Fruit fly (Drosophila melanogaster) whole organism, embryonic: ENCODE measurements around the gene Rpp30.

Source experiments
- Ada2b ChIP-seq: fragments of 200-800 bp; sonication (Bioruptor generic); IDR thresholded peaks from 2 replicates; pipeline ENCODE4 v1.3.6; 2022; ENCODE audit warnings: missing biosample characterization, missing genetic modification characterization
- Atf6 ChIP-seq: fragments of 200-800 bp; sonication (Bioruptor generic); IDR thresholded peaks from 2 replicates; pipeline ENCODE4 v1.3.6; 2022; ENCODE audit warnings: missing biosample characterization, missing genetic modification characterization
- CG10366 ChIP-seq: fragments of 200-800 bp; sonication (Bioruptor generic); IDR thresholded peaks from 2 replicates; pipeline ENCODE4 v1.3.6; 2022; ENCODE audit warnings: missing biosample characterization, missing genetic modification characterization
- CG11695 ChIP-seq: fragments of 200-800 bp; sonication (Bioruptor generic); IDR thresholded peaks from 3 replicates; pipeline ENCODE4 v1.3.6; 2022; ENCODE audit warnings: missing biosample characterization, missing genetic modification characterization
- CG12155 ChIP-seq: fragments of 200-800 bp; sonication (Bioruptor generic); optimal IDR thresholded peaks from 3 replicates; lab custom pipeline; 2016; ENCODE audit warnings: missing biosample characterization, missing genetic modification characterization
- CG12391 ChIP-seq: fragments of 200-800 bp; sonication (Bioruptor generic); optimal IDR thresholded peaks from 3 replicates; lab custom pipeline; 2018; ENCODE audit warnings: missing biosample characterization, mild to moderate bottlenecking, missing genetic modification characterization, moderate library complexity
- CG13287 ChIP-seq: fragments of 200-800 bp; sonication (Bioruptor generic); IDR thresholded peaks from 2 replicates; pipeline ENCODE4 v1.3.6; 2022; ENCODE audit warnings: missing biosample characterization, missing genetic modification characterization; ENCODE audit not compliant: partially characterized antibody
- CG13624 ChIP-seq: fragments of 200-800 bp; sonication (Bioruptor generic); optimal IDR thresholded peaks from 2 replicates; lab custom pipeline; 2016; ENCODE audit warnings: missing biosample characterization, missing genetic modification characterization
- CG14860 ChIP-seq: fragments of 200-800 bp; sonication (Bioruptor generic); IDR thresholded peaks from 3 replicates; pipeline ENCODE4 v1.3.6; 2022; ENCODE audit warnings: missing biosample characterization, missing genetic modification characterization; ENCODE audit not compliant: partially characterized antibody
- CG15479 ChIP-seq: fragments of 200-800 bp; sonication (Bioruptor generic); optimal IDR thresholded peaks from 3 replicates; lab custom pipeline; 2019; ENCODE audit warnings: missing biosample characterization, mild to moderate bottlenecking, missing genetic modification characterization, moderate library complexity
- CG1602 ChIP-seq: fragments of 200-800 bp; sonication (Bioruptor generic); optimal IDR thresholded peaks from 3 replicates; lab custom pipeline; 2016; ENCODE audit warnings: missing biosample characterization, missing genetic modification characterization
- CG1603 ChIP-seq: fragments of 200-800 bp; sonication (Bioruptor generic); optimal IDR thresholded peaks from 2 replicates; lab custom pipeline; 2019; ENCODE audit warnings: missing biosample characterization, mild to moderate bottlenecking, missing genetic modification characterization, moderate library complexity
- CG1647 ChIP-seq: fragments of 200-800 bp; sonication (Bioruptor generic); optimal IDR thresholded peaks from 3 replicates; lab custom pipeline; 2016; ENCODE audit warnings: missing biosample characterization, missing genetic modification characterization
- CG16813 ChIP-seq: fragments of 200-800 bp; sonication (Bioruptor generic); IDR thresholded peaks from 3 replicates; pipeline ENCODE4 v1.3.6; 2022; ENCODE audit warnings: missing biosample characterization, missing genetic modification characterization; ENCODE audit not compliant: partially characterized antibody
- CG17361 ChIP-seq: fragments of 200-800 bp; sonication (Bioruptor generic); IDR thresholded peaks from 3 replicates; pipeline ENCODE4 v1.3.6; 2022; ENCODE audit warnings: missing biosample characterization, missing genetic modification characterization
- CG2199 ChIP-seq: fragments of 200-800 bp; sonication (Bioruptor generic); IDR thresholded peaks from 3 replicates; pipeline ENCODE4 v1.3.6; 2022; ENCODE audit warnings: missing biosample characterization, missing genetic modification characterization
- CG3163 ChIP-seq: fragments of 200-800 bp; sonication (Bioruptor generic); optimal IDR thresholded peaks from 3 replicates; lab custom pipeline; 2016; ENCODE audit warnings: missing biosample characterization, missing genetic modification characterization
- CG4328 ChIP-seq: fragments of 200-800 bp; sonication (Bioruptor generic); optimal IDR thresholded peaks from 3 replicates; lab custom pipeline; 2017; ENCODE audit warnings: missing biosample characterization, missing genetic modification reagents, missing genetic modification characterization
- CG4854 ChIP-seq: fragments of 200-800 bp; sonication (Bioruptor generic); optimal IDR thresholded peaks from 2 replicates; lab custom pipeline; 2016; ENCODE audit warnings: missing biosample characterization, missing genetic modification characterization, inconsistent platforms
- CG6689 ChIP-seq: fragments of 200-800 bp; sonication (Bioruptor generic); IDR thresholded peaks from 2 replicates; pipeline ENCODE4 v1.3.6; 2022; ENCODE audit warnings: missing biosample characterization, missing genetic modification characterization
- CG7786 ChIP-seq: fragments of 200-800 bp; sonication (Bioruptor generic); optimal IDR thresholded peaks from 2 replicates; lab custom pipeline; 2016; ENCODE audit warnings: missing biosample characterization, missing genetic modification characterization
- CG9609 ChIP-seq: fragments of 200-800 bp; sonication (Bioruptor generic); optimal IDR thresholded peaks from 3 replicates; lab custom pipeline; 2016; ENCODE audit warnings: missing biosample characterization, missing genetic modification characterization
- CrebB ChIP-seq: fragments of 200-800 bp; sonication (Bioruptor generic); optimal IDR thresholded peaks from 3 replicates; lab custom pipeline; 2018; ENCODE audit warnings: missing biosample characterization, mild to moderate bottlenecking, missing genetic modification characterization
- Dbx ChIP-seq: fragments of 200-800 bp; sonication (Bioruptor generic); IDR thresholded peaks from 3 replicates; pipeline ENCODE4 v1.3.6; 2022; ENCODE audit warnings: missing biosample characterization, missing genetic modification characterization
- Dp ChIP-seq: fragments of 200-800 bp; sonication (Bioruptor generic); optimal IDR thresholded peaks from 2 replicates; lab custom pipeline; 2018; ENCODE audit warnings: missing biosample characterization, mild to moderate bottlenecking, missing genetic modification characterization, moderate library complexity
- Ets65A ChIP-seq: fragments of 200-800 bp; sonication (Bioruptor generic); peaks from one replicate; lab custom pipeline; 2016; ENCODE audit warnings: missing biosample characterization, missing genetic modification characterization
- Gug ChIP-seq: fragments of 200-800 bp; sonication (Bioruptor generic); IDR thresholded peaks from 4 replicates; pipeline ENCODE4 v1.3.6; 2022; ENCODE audit warnings: missing biosample characterization, missing genetic modification characterization
- HLH54F ChIP-seq: fragments of 200-800 bp; sonication (Bioruptor generic); optimal IDR thresholded peaks from 3 replicates; lab custom pipeline; 2016; ENCODE audit warnings: missing biosample characterization, missing genetic modification characterization
- Hmr ChIP-seq: fragments of 200-800 bp; sonication (Bioruptor generic); optimal IDR thresholded peaks from 3 replicates; lab custom pipeline; 2017; ENCODE audit warnings: mild to moderate bottlenecking, missing biosample characterization, missing genetic modification reagents, missing genetic modification characterization
- Hr39 ChIP-seq: fragments of >200 bp; optimal IDR thresholded peaks from 2 replicates; lab custom pipeline; 2017
- Mad ChIP-seq: fragments of 200-800 bp; sonication (Bioruptor generic); optimal IDR thresholded peaks from 2 replicates; lab custom pipeline; 2016; ENCODE audit warnings: missing biosample characterization, missing genetic modification characterization
- NC2α ChIP-seq: fragments of 200-800 bp; sonication (Bioruptor generic); optimal IDR thresholded peaks from 2 replicates; lab custom pipeline; 2016; ENCODE audit warnings: missing biosample characterization, missing genetic modification characterization
- Nf-YC ChIP-seq: fragments of 200-800 bp; optimal IDR thresholded peaks from 3 replicates; lab custom pipeline; 2019; ENCODE audit warnings: missing biosample characterization, mild to moderate bottlenecking, missing genetic modification characterization, moderate library complexity
- NfI ChIP-seq: fragments of 200-800 bp; sonication (Bioruptor generic); optimal IDR thresholded peaks from 3 replicates; lab custom pipeline; 2018; ENCODE audit warnings: missing biosample characterization, mild to moderate bottlenecking, missing genetic modification characterization, moderate library complexity
- Pdp1 ChIP-seq, 2 experiments: fragments of 200-800 bp; sonication (Bioruptor generic); optimal IDR thresholded peaks; 3 replicates each; lab custom pipeline; 2016; ENCODE audit warnings: missing biosample characterization in 2 of 2, missing genetic modification characterization in 2 of 2, mild to moderate bottlenecking in 1 of 2, moderate library complexity in 1 of 2
- Rfx ChIP-seq: fragments of 200-800 bp; sonication (Bioruptor generic); IDR thresholded peaks from 2 replicates; pipeline ENCODE4 v1.3.6; 2022; ENCODE audit warnings: missing biosample characterization, missing genetic modification characterization
- amos ChIP-seq: fragments of 200-800 bp; sonication (Bioruptor generic); IDR thresholded peaks from 2 replicates; pipeline ENCODE4 v1.3.6; 2022; ENCODE audit warnings: missing biosample characterization, missing genetic modification characterization; ENCODE audit not compliant: partially characterized antibody
- bbx ChIP-seq: fragments of 200-800 bp; sonication (Bioruptor generic); IDR thresholded peaks from 2 replicates; pipeline ENCODE4 v1.3.6; 2022; ENCODE audit warnings: missing biosample characterization, missing genetic modification characterization; ENCODE audit not compliant: partially characterized antibody
- chif ChIP-seq, 2 experiments: fragments of 200-800 bp; sonication (Bioruptor generic); optimal IDR thresholded peaks; 3 replicates each; lab custom pipeline; 2016; ENCODE audit warnings: missing biosample characterization in 2 of 2, missing genetic modification characterization in 2 of 2
- ems ChIP-seq: fragments of 200-800 bp; sonication (Bioruptor generic); optimal IDR thresholded peaks from 3 replicates; lab custom pipeline; 2016; ENCODE audit warnings: missing biosample characterization, missing genetic modification characterization
- gt ChIP-seq: fragments of 200-800 bp; sonication (Bioruptor generic); IDR thresholded peaks from 2 replicates; pipeline ENCODE4 v1.3.6; 2022; ENCODE audit warnings: missing biosample characterization, missing genetic modification characterization
- pros ChIP-seq: fragments of 200-800 bp; sonication (Bioruptor generic); optimal IDR thresholded peaks from 3 replicates; lab custom pipeline; 2019; ENCODE audit warnings: missing biosample characterization, mild to moderate bottlenecking, missing genetic modification characterization, moderate library complexity
- run ChIP-seq: fragments of 200-800 bp; sonication (Bioruptor generic); optimal IDR thresholded peaks from 3 replicates; lab custom pipeline; 2018; ENCODE audit warnings: missing biosample characterization, mild to moderate bottlenecking, missing genetic modification characterization
- shn ChIP-seq: fragments of 200-800 bp; sonication (Bioruptor generic); optimal IDR thresholded peaks from 3 replicates; lab custom pipeline; 2016; ENCODE audit warnings: missing biosample characterization, missing genetic modification characterization
- slbo ChIP-seq: fragments of 200-800 bp; sonication (Bioruptor generic); IDR thresholded peaks from 2 replicates; pipeline ENCODE4 v1.3.6; 2022; ENCODE audit warnings: missing biosample characterization, missing genetic modification characterization
- tap ChIP-seq: fragments of 200-800 bp; optimal IDR thresholded peaks from 3 replicates; lab custom pipeline; 2019; ENCODE audit warnings: missing biosample characterization, mild to moderate bottlenecking, missing genetic modification characterization, moderate library complexity
- trem ChIP-seq: fragments of 200-800 bp; optimal IDR thresholded peaks from 3 replicates; lab custom pipeline; 2019; ENCODE audit warnings: missing biosample characterization, mild to moderate bottlenecking, missing genetic modification characterization, moderate library complexity
- twi ChIP-seq: fragments of 200-800 bp; optimal IDR thresholded peaks from 2 replicates; lab custom pipeline; 2019; ENCODE audit warnings: missing biosample characterization, mild to moderate bottlenecking, missing genetic modification characterization, moderate library complexity
- unc-4 ChIP-seq: fragments of 200-800 bp; sonication (Bioruptor generic); IDR thresholded peaks from 2 replicates; pipeline ENCODE4 v1.3.6; 2022; ENCODE audit warnings: missing biosample characterization, missing genetic modification characterization; ENCODE audit not compliant: partially characterized antibody
- vfl ChIP-seq: fragments of 200-800 bp; sonication (Bioruptor generic); optimal IDR thresholded peaks from 2 replicates; lab custom pipeline; 2016; ENCODE audit warnings: missing biosample characterization, missing genetic modification characterization
- vvl ChIP-seq: fragments of 200-800 bp; sonication (Bioruptor generic); IDR thresholded peaks from 2 replicates; pipeline ENCODE4 v1.3.6; 2022; ENCODE audit warnings: missing biosample characterization, missing genetic modification characterization

Rpp30 gene

dm6 chr2L:277122-277671, 25.0 kb upstream of the Rpp30 start, which contains the start of gene smo (continued):
- TF ChIP-seq Atf6 (GFP tag; lab: Robert Waterston, UW): no peak
- TF ChIP-seq CG9609: no peak
- TF ChIP-seq CG12391 (tag; lab: Kevin White, UChicago): peak; percentile 57
- TF ChIP-seq Mad (GFP tag; lab: Kevin White, UChicago): peak; percentile 51
- TF ChIP-seq CG1603 (tag; lab: Kevin White, UChicago): peak; percentile 84
- TF ChIP-seq unc-4: peak; percentile 87
- no peak for TF ChIP-seq NC2α (GFP tag; lab: Kevin White, UChicago)
- no peak for TF ChIP-seq CG11695 (GFP tag; lab: Robert Waterston, UW)
- TF ChIP-seq CG13624: peak; percentile 24
- TF ChIP-seq CG2199: no peak
- peak; percentile 24 for TF ChIP-seq CG7786 (GFP tag; lab: Kevin White, UChicago)
- TF ChIP-seq Ada2b (GFP tag; lab: Robert Waterston, UW): no peak
- no peak for TF ChIP-seq NfI
- peak; percentile 67 for TF ChIP-seq Dp (GFP tag; lab: Kevin White, UChicago)
- no peak for TF ChIP-seq gt (GFP tag; lab: Robert Waterston, UW)
- peak; percentile 81 for TF ChIP-seq trem (tag; lab: Kevin White, UChicago)
- TF ChIP-seq ems: peak; percentile 34
- peak; percentile 11 for TF ChIP-seq CrebB (tag; lab: Kevin White, UChicago)
- TF ChIP-seq Rfx: peak; percentile 57; the same call in 1 of the 2 replicates
- peak; percentile 28 for TF ChIP-seq Nf-YC (tag; lab: Kevin White, UChicago)
- TF ChIP-seq CG1602: peak; percentile 10
- no peak for TF ChIP-seq run (tag; lab: Kevin White, UChicago)
- TF ChIP-seq amos: peak; percentile 91
- TF ChIP-seq CG4854 (GFP tag; lab: Kevin White, UChicago): no peak
- no peak for TF ChIP-seq pros (GFP tag; lab: Kevin White, UChicago)
- TF ChIP-seq HLH54F: peak; percentile 65
- TF ChIP-seq slbo (GFP tag; lab: Robert Waterston, UW): peak; percentile 44; the same call in 1 of the 2 replicates
- TF ChIP-seq CG15479: no peak
- TF ChIP-seq CG12155 (GFP tag; lab: Kevin White, UChicago): no peak
- TF ChIP-seq twi (tag; lab: Kevin White, UChicago): peak; percentile 25
- no peak for TF ChIP-seq CG6689 (GFP tag; lab: Robert Waterston, UW)
- TF ChIP-seq CG3163 (GFP tag; lab: Kevin White, UChicago): peak; percentile 40
- TF ChIP-seq Hmr (GFP tag; lab: Kevin White, UChicago): peak; percentile 60
- peak; percentile 29 to 48 for TF ChIP-seq chif (GFP tag; optimal IDR thresholded peaks at IDR 0.05; lab: Kevin White, UChicago)
- peak; percentile 90 for TF ChIP-seq CG13287 (GFP tag; lab: Robert Waterston, UW)
- TF ChIP-seq Gug (GFP tag; lab: Robert Waterston, UW): peak; percentile 9; the same call in 1 of the 4 replicates
- peak; percentile 40 to 66 for TF ChIP-seq Pdp1 (GFP tag; optimal IDR thresholded peaks at IDR 0.05; lab: Kevin White, UChicago)
- peak; percentile 41; the same call in 2 of the 3 replicates for TF ChIP-seq CG17361 (GFP tag; lab: Robert Waterston, UW)
- TF ChIP-seq CG10366 (GFP tag; lab: Robert Waterston, UW): no peak
- no peak for TF ChIP-seq tap (tag; lab: Kevin White, UChicago)
- peak; percentile 3 for TF ChIP-seq vfl (GFP tag; lab: Kevin White, UChicago)
- peak; percentile 52; the same call in 1 of the 2 replicates for TF ChIP-seq vvl (GFP tag; lab: Robert Waterston, UW)
- peak; percentile 51 for TF ChIP-seq shn (GFP tag; lab: Kevin White, UChicago)
- peak; percentile 72 for TF ChIP-seq bbx
- no peak for TF ChIP-seq CG4328 (GFP tag; lab: Kevin White, UChicago)
- peak; percentile 90 for TF ChIP-seq Ets65A (GFP tag; lab: Kevin White, UChicago)
- no peak for TF ChIP-seq Dbx (GFP tag; lab: Robert Waterston, UW)
- peak; percentile 89 for TF ChIP-seq CG16813 (GFP tag; lab: Robert Waterston, UW)
- peak; percentile 75 for TF ChIP-seq CG14860 (GFP tag; lab: Robert Waterston, UW)
- TF ChIP-seq Hr39: no peak
- TF ChIP-seq CG1647 (GFP tag; lab: Kevin White, UChicago): peak; percentile 36
